Fruit fly (Drosophila melanogaster) whole organism, embryonic: ENCODE measurements around the gene COX7B.

ENCODE experiments used
- CG14014 ChIP-seq: fragments of 200-800 bp; sonication (Bioruptor generic); IDR thresholded peaks from 2 replicates; pipeline ENCODE4 v1.3.6; 2022; ENCODE audit warnings: missing biosample characterization, missing genetic modification characterization
- CG14965 ChIP-seq: fragments of 200-800 bp; sonication (Bioruptor generic); optimal IDR thresholded peaks from 2 replicates; lab custom pipeline; 2016; ENCODE audit warnings: missing biosample characterization, missing genetic modification characterization, borderline replicate concordance
- CG7271 ChIP-seq: fragments of 200-800 bp; sonication (Bioruptor generic); optimal IDR thresholded peaks from 2 replicates; lab custom pipeline; 2018; ENCODE audit warnings: missing biosample characterization, mild to moderate bottlenecking, missing genetic modification characterization, moderate library complexity
- CG8924 ChIP-seq: fragments of 200-800 bp; optimal IDR thresholded peaks from 3 replicates; lab custom pipeline; 2019; ENCODE audit warnings: missing biosample characterization, mild to moderate bottlenecking, missing genetic modification characterization, moderate library complexity
- Hmx ChIP-seq: fragments of 200-800 bp; sonication (Bioruptor generic); optimal IDR thresholded peaks from 2 replicates; lab custom pipeline; 2016; ENCODE audit warnings: missing biosample characterization, missing genetic modification characterization
- Sin3A ChIP-seq: fragments of >200 bp; optimal IDR thresholded peaks from 2 replicates; lab custom pipeline; 2018
- Sry-δ ChIP-seq: fragments of 200-800 bp; sonication (Bioruptor generic); optimal IDR thresholded peaks from 2 replicates; lab custom pipeline; 2016; ENCODE audit warnings: missing biosample characterization, missing genetic modification characterization
- gsb-n ChIP-seq: fragments of 200-800 bp; sonication (Bioruptor generic); optimal IDR thresholded peaks from 3 replicates; lab custom pipeline; 2018; ENCODE audit warnings: missing biosample characterization, mild to moderate bottlenecking, missing genetic modification characterization
- hbn ChIP-seq: fragments of 200-800 bp; sonication (Bioruptor generic); IDR thresholded peaks from 2 replicates; pipeline ENCODE4 v1.3.6; 2022; ENCODE audit warnings: missing biosample characterization, missing genetic modification characterization; ENCODE audit not compliant: partially characterized antibody
- her ChIP-seq: fragments of 200-800 bp; sonication (Bioruptor generic); optimal IDR thresholded peaks from 2 replicates; lab custom pipeline; 2016; ENCODE audit warnings: missing biosample characterization, missing genetic modification characterization
- ind ChIP-seq: fragments of 200-800 bp; sonication (Bioruptor generic); optimal IDR thresholded peaks from 3 replicates; lab custom pipeline; 2016; ENCODE audit warnings: missing biosample characterization, missing genetic modification characterization
- phol ChIP-seq: fragments of 200-800 bp; sonication (Bioruptor generic); optimal IDR thresholded peaks from 3 replicates; lab custom pipeline; 2018; ENCODE audit warnings: missing biosample characterization, mild to moderate bottlenecking, missing genetic modification characterization, moderate library complexity
- zfh1 ChIP-seq: fragments of 200-800 bp; sonication (Bioruptor generic); IDR thresholded peaks from 3 replicates; pipeline ENCODE4 v1.3.6; 2022; ENCODE audit warnings: missing biosample characterization, missing genetic modification characterization

DNA sequence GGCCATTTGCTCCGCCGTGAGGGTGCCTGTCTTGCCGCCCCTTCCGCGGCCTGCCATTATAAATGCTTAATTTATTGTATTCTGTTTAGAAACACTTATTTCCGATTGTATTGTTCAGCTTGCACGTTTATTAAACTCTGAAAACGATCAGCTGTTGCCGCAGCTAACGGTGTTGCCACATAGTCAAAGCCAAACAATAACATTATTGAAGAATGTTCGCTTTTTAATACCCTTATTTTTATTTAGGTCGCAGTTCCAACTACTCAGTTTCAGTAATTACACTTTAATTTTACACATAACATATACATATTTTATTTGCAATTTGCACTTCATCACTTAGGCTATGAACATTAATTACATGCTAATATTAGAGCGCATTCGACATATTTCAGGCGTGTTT is 1.7 kb downstream of the COX7B start, which contains the start of gene Polr3G:
- peak; percentile 27; the same call in 2 of the 3 replicates for TF ChIP-seq zfh1
- TF ChIP-seq gsb-n (tag; lab: Kevin White, UChicago) = no peak
- 0 out of 2 replicates have a peak, but pooled peaks have one; percentile 22 for TF ChIP-seq CG14014 (GFP tag; lab: Robert Waterston, UW)
- no peak for TF ChIP-seq Hmx (GFP tag; lab: Kevin White, UChicago)
- no peak for TF ChIP-seq CG14965
- no peak for TF ChIP-seq CG8924 (tag; lab: Kevin White, UChicago)
- TF ChIP-seq CG7271 = no peak
- peak; percentile 11 for TF ChIP-seq Sry-δ (GFP tag; lab: Kevin White, UChicago)
- TF ChIP-seq Sin3A = no peak
- no peak for TF ChIP-seq hbn
- TF ChIP-seq her (GFP tag; lab: Kevin White, UChicago) = no peak
- no peak for TF ChIP-seq phol (tag; lab: Kevin White, UChicago)
- TF ChIP-seq ind (GFP tag; lab: Kevin White, UChicago) = no peak
